Worm (Caenorhabditis elegans) whole organism, young adult: ENCODE measurements around the gene ZK418.6.

Experiments used
- C17E4.6 ChIP-seq: fragments of 200-800 bp; sonication (Bioruptor generic); IDR thresholded peaks from 2 replicates; pipeline ENCODE4 v1.3.6; 2022; ENCODE audit warnings: missing genetic modification reagents, missing genetic modification characterization, missing compliant biosample characterization
- F33H1.4 ChIP-seq: fragments of 200-800 bp; sonication (Bioruptor generic); IDR thresholded peaks from 2 replicates; pipeline ENCODE4 v1.3.6; 2022; ENCODE audit warnings: missing genetic modification reagents, missing genetic modification characterization, missing compliant biosample characterization
- Y95B8A.8 ChIP-seq: fragments of 200-800 bp; sonication (Bioruptor generic); IDR thresholded peaks from 2 replicates; pipeline ENCODE4 v1.3.6; 2022; ENCODE audit warnings: missing genetic modification reagents, missing genetic modification characterization, missing compliant biosample characterization
- ama-1 ChIP-seq, 3 experiments: fragments of 150-350 bp in 1 of 3; sonication (generic microtip) in 2 of 3; optimal IDR thresholded peaks; 2 replicates each; lab custom pipeline; 2014 to 2018; ENCODE audit warnings: missing biosample characterization in 2 of 3, missing genetic modification characterization in 2 of 3, missing genetic modification reagents in 2 of 3
- attf-6 ChIP-seq: fragments of 200-800 bp; sonication (Bioruptor generic); IDR thresholded peaks from 2 replicates; pipeline ENCODE4 v1.3.6; 2022; ENCODE audit warnings: missing genetic modification reagents, missing genetic modification characterization, missing compliant biosample characterization
- fkh-3 ChIP-seq: sonication (generic microtip); optimal IDR thresholded peaks from 2 replicates; lab custom pipeline; 2016; ENCODE audit warnings: mild to moderate bottlenecking, missing genetic modification characterization, missing compliant biosample characterization
- nfya-1 ChIP-seq: sonication (generic microtip); optimal IDR thresholded peaks from 2 replicates; lab custom pipeline; 2017; ENCODE audit warnings: antibody characterized with exemption, missing compliant biosample characterization, missing genetic modification characterization, borderline replicate concordance; ENCODE audit not compliant: insufficient read depth
- pha-4 ChIP-seq: fragments of 150-350 bp; sonication (generic microtip); optimal IDR thresholded peaks from 2 replicates; lab custom pipeline; 2014; ENCODE audit warnings: missing biosample characterization, missing genetic modification reagents, missing genetic modification characterization
- sea-2 ChIP-seq: fragments of 200-800 bp; sonication (Bioruptor generic); IDR thresholded peaks from 2 replicates; pipeline ENCODE4 v1.3.6; 2022; ENCODE audit warnings: missing genetic modification characterization, missing compliant biosample characterization
- tbp1 ChIP-seq: fragments of 200-800 bp; sonication (Bioruptor generic); optimal IDR thresholded peaks from 2 replicates; lab custom pipeline; 2018; ENCODE audit warnings: mild to moderate bottlenecking, missing genetic modification characterization, missing compliant biosample characterization

DNA sequence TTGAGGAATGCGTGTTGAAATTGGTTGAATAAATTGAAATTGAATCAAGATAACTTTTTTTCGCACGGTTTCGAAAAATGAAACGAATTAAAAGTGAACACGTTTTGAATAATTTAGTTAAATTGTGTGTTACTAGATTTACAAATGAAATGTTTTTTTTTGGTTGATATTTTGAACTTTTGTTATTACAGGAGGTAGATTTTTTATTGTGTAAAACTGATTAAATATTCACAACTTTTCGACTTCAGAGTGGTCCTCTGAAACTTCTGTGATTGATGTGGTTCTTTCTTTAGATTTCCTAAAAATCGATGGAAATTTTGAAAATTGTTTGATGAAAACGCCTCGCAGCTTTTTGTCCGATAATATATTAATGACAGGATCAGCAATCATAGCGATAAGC, 2.3 kb downstream of the ZK418.6 start, which contains the start of gene ZK418.13:
- no peak for TF ChIP-seq sea-2 (GFP tag; lab: Robert Waterston, UW)
- TF ChIP-seq pha-4 = no peak
- TF ChIP-seq tbp1 (GFP tag; lab: Kevin White, UChicago) = no peak
- no peak for TF ChIP-seq Y95B8A.8 (GFP tag; lab: Robert Waterston, UW)
- no peak for TF ChIP-seq attf-6 (GFP tag; lab: Robert Waterston, UW)
- TF ChIP-seq ama-1 (optimal IDR thresholded peaks at IDR 0.05; lab: Kevin White, UChicago) = no peak
- no peak for TF ChIP-seq ama-1 (GFP tag; optimal IDR thresholded peaks at IDR 0.05; lab: Kevin White, UChicago)
- no peak for TF ChIP-seq C17E4.6 (GFP tag; lab: Robert Waterston, UW)
- no peak for TF ChIP-seq fkh-3 (tag; lab: Kevin White, UChicago)
- no peak for TF ChIP-seq nfya-1 (tag; lab: Kevin White, UChicago)
- TF ChIP-seq F33H1.4 = no peak
